Worm (Caenorhabditis elegans): ENCODE measurements around the gene nhr-5.

The nhr-5 gene

DNA sequence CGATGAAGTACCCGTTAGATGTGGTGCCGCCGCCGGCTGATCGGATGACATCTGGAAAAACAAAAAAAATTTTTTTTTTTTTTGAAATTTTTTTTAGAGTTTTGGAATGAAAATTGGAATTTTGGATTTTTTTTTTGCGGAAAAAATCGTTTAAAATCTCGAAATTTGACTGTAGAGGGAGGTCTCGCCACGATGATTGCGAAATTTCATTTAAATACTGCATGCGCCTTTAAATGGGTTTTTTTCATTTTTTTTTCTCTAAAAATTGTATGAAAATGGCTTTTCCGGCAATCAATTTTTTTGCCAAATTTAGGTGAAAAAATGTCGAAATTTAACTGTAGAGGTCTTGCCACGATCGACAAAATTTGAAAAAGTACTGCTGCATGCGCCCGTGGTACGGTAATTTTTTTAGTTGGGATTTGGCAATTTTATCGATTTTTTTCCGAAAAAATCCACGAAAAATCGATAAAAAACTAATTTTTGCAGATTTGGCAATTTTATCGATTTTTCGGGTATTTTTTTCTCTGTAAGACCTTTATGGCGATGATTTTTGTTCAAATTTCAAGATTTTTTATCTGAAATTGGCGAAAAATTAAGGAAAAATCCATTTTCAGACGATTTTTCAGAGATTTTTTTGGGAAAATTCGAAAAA is 53.2 kb downstream of the nhr-5 start, which contains the start of gene gtf-2H4:
Gene gtf-2H4, minus strand, starts transcription at position 51 of the 652 bp plus-strand sequence.
- TF ChIP-seq ceh-39 (tag; optimal IDR thresholded peaks at IDR 0.05) (no peak), nhr-12 (tag; optimal IDR thresholded peaks at IDR 0.05) (no peak), unc-120 (tag; optimal IDR thresholded peaks at IDR 0.05; ENCODE audit: poor library complexity, severe bottlenecking) (no peak), ztf-11 (tag; optimal IDR thresholded peaks at IDR 0.05) (no peak), drap-1 (GFP tag; optimal IDR thresholded peaks at IDR 0.05) (no peak), ces-1 (GFP tag; optimal IDR thresholded peaks at IDR 0.05) (no peak), mab-5 (tag; optimal IDR thresholded peaks at IDR 0.05) (no peak)

Data from whole organism, mixed stage, embryonic.